Worm (Caenorhabditis elegans): ENCODE measurements around the gene prp-38.
A peak's percentile ranks its signal among the peaks of the same experiment; 100 is the strongest.

Gene prp-38

ce11 chrV:10771390-10771789 is 34.4 kb downstream of the prp-38 start, which contains the start of gene D1054.3 (continued):
- TF ChIP-seq lin-35 (GFP tag; optimal IDR thresholded peaks at IDR 0.05) (no peak), hsf-1 (GFP tag; IDR thresholded peaks at IDR 0.05) (peak; percentile 51; the same call in 1 of the 2 replicates), lsl-1 (GFP tag; optimal IDR thresholded peaks at IDR 0.05) (no peak), ztf-26 (tag; optimal IDR thresholded peaks at IDR 0.05) (no peak), ekl-4 (GFP tag; IDR thresholded peaks at IDR 0.05) (peak; percentile 50; the same call in 1 of the 2 replicates), D2030.7 (GFP tag; IDR thresholded peaks at IDR 0.05) (no peak), F55B11.4 (tag; optimal IDR thresholded peaks at IDR 0.05; ENCODE audit: borderline replicate concordance, insufficient read depth) (no peak), tbx-9 (tag; optimal IDR thresholded peaks at IDR 0.05; ENCODE audit: borderline replicate concordance) (no peak), ceh-40 (GFP tag; IDR thresholded peaks at IDR 0.05) (no peak), B0336.3 (GFP tag; IDR thresholded peaks at IDR 0.05) (0 out of 2 replicates have a peak, but pooled peaks have one; percentile 15), aptf-3 (GFP tag; IDR thresholded peaks at IDR 0.05) (no peak), madf-6 (GFP tag; IDR thresholded peaks at IDR 0.05) (peak; percentile 49; the same call in 1 of the 2 replicates), attf-6 (GFP tag; IDR thresholded peaks at IDR 0.05) (no peak), madf-3 (GFP tag; IDR thresholded peaks at IDR 0.05) (peak; percentile 74; the same call in 1 of the 2 replicates), F39B2.1 (GFP tag; IDR thresholded peaks at IDR 0.05) (0 out of 2 replicates have a peak, but pooled peaks have one; percentile 50), snpc-3.4 (tag; optimal IDR thresholded peaks at IDR 0.05) (peak; percentile 15), let-607 (tag; optimal IDR thresholded peaks at IDR 0.05) (no peak), ztf-6 (GFP tag; IDR thresholded peaks at IDR 0.05) (no peak), hlh-26 (GFP tag; conservative IDR thresholded peaks at IDR 0.05) (no peak)

DNA sequence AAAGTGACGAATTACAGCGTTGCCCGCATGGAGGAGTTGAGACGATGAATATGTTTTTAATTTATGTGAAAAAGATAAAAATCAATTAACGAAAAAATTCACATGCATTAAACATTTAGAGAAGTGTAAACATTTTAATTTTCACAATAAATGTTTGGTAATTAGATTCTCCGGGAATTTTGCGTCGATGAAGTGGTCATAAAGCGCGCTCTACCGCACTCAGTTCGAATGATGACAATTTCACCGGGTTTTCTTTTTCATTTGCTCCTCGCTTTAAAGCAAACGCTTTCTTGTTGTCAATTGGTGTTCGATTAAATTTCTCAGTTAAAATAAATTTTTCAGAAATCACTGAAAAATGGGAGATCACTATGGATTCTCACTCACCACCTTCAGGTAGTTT is 35.8 kb downstream of the prp-38 start, which contains the start of the genes D1054.1 and pas-2:
Gene D1054.1, minus strand, starts transcription at position 192 of the 400 bp plus-strand sequence.
Gene pas-2, plus strand, starts transcription at position 343 of the 400 bp plus-strand sequence.
- TF ChIP-seq lin-40 (tag; optimal IDR thresholded peaks at IDR 0.05) (no peak), snpc-4 (GFP tag; optimal IDR thresholded peaks at IDR 0.05) (no peak), snpc-4 (tag; optimal IDR thresholded peaks at IDR 0.05) (peak in 1 of 4 experiments; percentile 33), mcd-1 (GFP tag; IDR thresholded peaks at IDR 0.05) (peak; percentile 40; the same call in 1 of the 2 replicates)

- TF ChIP-seq tlf-1 (GFP tag; optimal IDR thresholded peaks at IDR 0.05) (no peak), snpc-1.3 (tag; optimal IDR thresholded peaks at IDR 0.05; ENCODE audit: insufficient read depth) (no peak), nhr-80 (tag; optimal IDR thresholded peaks at IDR 0.05) (no peak), chd-7 (tag; optimal IDR thresholded peaks at IDR 0.05) (no peak), ceh-27 (GFP tag; optimal IDR thresholded peaks at IDR 0.05) (no peak), madf-8 (GFP tag; conservative IDR thresholded peaks at IDR 0.05) (no peak), ztf-22 (GFP tag; optimal IDR thresholded peaks at IDR 0.05) (no peak), F22D6.2 (tag; optimal IDR thresholded peaks at IDR 0.05) (no peak), Y67H2A.10 (GFP tag; conservative IDR thresholded peaks at IDR 0.05) (no peak), nfyb-1 (GFP tag; IDR thresholded peaks at IDR 0.05) (no peak), dpff-1 (tag; optimal IDR thresholded peaks at IDR 0.05) (no peak), F33H1.4 (GFP tag; IDR thresholded peaks at IDR 0.05) (no peak), nfya-2 (GFP tag; IDR thresholded peaks at IDR 0.05) (no peak), ztf-26 (tag; optimal IDR thresholded peaks at IDR 0.05) (no peak), mxl-1 (tag; optimal IDR thresholded peaks at IDR 0.05) (no peak), egl-44 (GFP tag; IDR thresholded peaks at IDR 0.05) (no peak), F52B5.7 (tag; optimal IDR thresholded peaks at IDR 0.05) (no peak), unc-130 (GFP tag; optimal IDR thresholded peaks at IDR 0.05) (no peak), let-526 (GFP tag; IDR thresholded peaks at IDR 0.05) (no peak), F10E7.11 (tag; optimal IDR thresholded peaks at IDR 0.05) (no peak)
Measured at ce11 chrV:10768892-10769291, 36.9 kb downstream of the prp-38 start.

All from whole organism, young adult.